Worm (Caenorhabditis elegans) whole organism, mixed stage, embryonic: ENCODE results near the gene F09C6.16.

ENCODE experiments used
- ceh-39 ChIP-seq: fragments of 150-350 bp; optimal IDR thresholded peaks from 2 replicates; lab custom pipeline; 2014; ENCODE audit warnings: missing biosample characterization, missing genetic modification characterization
- elt-3 ChIP-seq: fragments of 150-350 bp; optimal IDR thresholded peaks from 2 replicates; lab custom pipeline; 2014; ENCODE audit warnings: missing biosample characterization, missing genetic modification characterization
- flh-1 ChIP-seq: fragments of 200-800 bp; sonication (Bioruptor generic); optimal IDR thresholded peaks from 2 replicates; lab custom pipeline; 2018; ENCODE audit warnings: mild to moderate bottlenecking, missing genetic modification characterization, moderate library complexity, missing compliant biosample characterization
- ham-2 ChIP-seq: fragments of 200-800 bp; sonication (Bioruptor generic); optimal IDR thresholded peaks from 2 replicates; lab custom pipeline; 2018; ENCODE audit warnings: mild to moderate bottlenecking, missing genetic modification characterization, missing compliant biosample characterization
- lin-13 ChIP-seq: fragments of 150-350 bp; optimal IDR thresholded peaks from 2 replicates; lab custom pipeline; 2014; ENCODE audit warnings: missing biosample characterization, missing genetic modification characterization
- mls-2 ChIP-seq: sonication (generic microtip); optimal IDR thresholded peaks from 2 replicates; lab custom pipeline; 2016; ENCODE audit warnings: mild to moderate bottlenecking, missing genetic modification characterization, moderate library complexity, missing compliant biosample characterization
- nhr-12 ChIP-seq: fragments of 150-350 bp; optimal IDR thresholded peaks from 2 replicates; lab custom pipeline; 2014; ENCODE audit warnings: missing biosample characterization, missing genetic modification characterization
- snpc-4 ChIP-seq: fragments of 150-350 bp; optimal IDR thresholded peaks from 2 replicates; lab custom pipeline; 2014; ENCODE audit warnings: missing biosample characterization, missing genetic modification characterization
- unc-39 ChIP-seq: fragments of 150-350 bp; optimal IDR thresholded peaks from 2 replicates; lab custom pipeline; 2014; ENCODE audit warnings: missing biosample characterization, missing genetic modification characterization
- unc-62 ChIP-seq: fragments of 150-350 bp; optimal IDR thresholded peaks from 2 replicates; lab custom pipeline; 2014; ENCODE audit warnings: missing biosample characterization, missing genetic modification reagents, missing genetic modification characterization
- ztf-11 ChIP-seq: fragments of 150-350 bp; optimal IDR thresholded peaks from 2 replicates; lab custom pipeline; 2014; ENCODE audit warnings: missing biosample characterization, missing genetic modification characterization

DNA sequence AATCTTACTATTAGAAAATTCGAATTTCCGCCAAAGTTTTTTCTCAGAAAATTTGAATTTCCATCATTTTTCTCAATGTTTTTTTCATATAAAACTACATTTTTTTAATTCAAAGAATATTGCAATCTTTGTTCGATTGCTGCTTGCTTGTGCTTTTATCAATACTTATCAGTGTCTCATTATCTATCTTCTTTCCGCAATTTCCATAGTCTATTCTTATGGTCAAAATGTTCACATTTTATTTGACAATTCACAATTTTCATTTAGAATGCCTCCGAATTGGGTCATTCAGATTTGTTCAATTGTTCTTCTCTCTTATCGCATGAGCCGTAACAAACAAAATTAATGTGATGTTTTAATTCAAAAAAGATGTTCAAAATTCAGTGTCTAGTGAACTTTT, 1.5 kb upstream of the F09C6.16 start:
- TF ChIP-seq unc-39 (tag; lab: Kevin White, UChicago) (no peak), lin-13 (no peak), unc-62 (GFP tag; lab: Kevin White, UChicago) (no peak), flh-1 (no peak), ceh-39 (tag; lab: Kevin White, UChicago) (no peak), mls-2 (no peak), elt-3 (tag; lab: Kevin White, UChicago) (no peak), nhr-12 (no peak), snpc-4 (tag; lab: Kevin White, UChicago) (no peak), ztf-11 (tag; lab: Kevin White, UChicago) (no peak), ham-2 (GFP tag; lab: Kevin White, UChicago) (no peak)
